Fruit fly (Drosophila melanogaster) whole organism: ENCODE measurements around the gene Evi5.

Experiments
- Dll ChIP-seq: fragments of >200 bp; optimal IDR thresholded peaks from 2 replicates; lab custom pipeline; 2017
- usp ChIP-seq: fragments of >200 bp; optimal IDR thresholded peaks from 2 replicates; lab custom pipeline; 2017; ENCODE audit warnings: missing biosample characterization, missing genetic modification characterization, mixed read lengths

dm6 chrX:11417322-11417721 is 36.9 kb downstream of the Evi5 start, which contains the start of the genes Gr10a and Or10a:
- no peak for TF ChIP-seq Dll
- no peak for TF ChIP-seq usp (GFP tag; lab: Kevin White, UChicago)
